Worm (Caenorhabditis elegans) whole organism, L1 larva: ENCODE measurements around the gene T23G7.3.
A peak's percentile ranks its signal among the peaks of the same experiment; 100 is the strongest.

ENCODE experiments used
- C16A3.4 ChIP-seq: fragments of 150-350 bp; optimal IDR thresholded peaks from 2 replicates; lab custom pipeline; 2014; ENCODE audit warnings: missing biosample characterization, missing genetic modification characterization
- F16B12.6 ChIP-seq: fragments of 150-350 bp; optimal IDR thresholded peaks from 2 replicates; lab custom pipeline; 2014; ENCODE audit warnings: missing biosample characterization, missing genetic modification characterization
- alr-1 ChIP-seq: fragments of 200-800 bp; sonication (Bioruptor generic); optimal IDR thresholded peaks from 2 replicates; lab custom pipeline; 2018; ENCODE audit warnings: borderline replicate concordance, mild to moderate bottlenecking, missing genetic modification characterization, missing compliant biosample characterization
- dsc-1 ChIP-seq: sonication (generic microtip); optimal IDR thresholded peaks from 2 replicates; lab custom pipeline; 2016; ENCODE audit warnings: mild to moderate bottlenecking, missing genetic modification characterization, missing compliant biosample characterization
- irx-1 ChIP-seq: sonication (generic microtip); optimal IDR thresholded peaks from 2 replicates; lab custom pipeline; 2016; ENCODE audit warnings: missing genetic modification characterization, missing compliant biosample characterization
- lin-35 ChIP-seq, 2 experiments: fragments of 150-350 bp; optimal IDR thresholded peaks; 2 replicates each; lab custom pipeline; 2014; ENCODE audit warnings: missing biosample characterization in 2 of 2, missing genetic modification characterization in 2 of 2, missing genetic modification reagents in 2 of 2
- mef-2 ChIP-seq: fragments of 150-350 bp; optimal IDR thresholded peaks from 2 replicates; lab custom pipeline; 2014; ENCODE audit warnings: missing biosample characterization, missing genetic modification characterization
- nhr-11 ChIP-seq: fragments of 150-350 bp; optimal IDR thresholded peaks from 2 replicates; lab custom pipeline; 2014; ENCODE audit warnings: missing biosample characterization, missing genetic modification characterization
- nhr-12 ChIP-seq: sonication (generic microtip); optimal IDR thresholded peaks from 2 replicates; lab custom pipeline; 2017; ENCODE audit warnings: missing biosample characterization, missing genetic modification characterization
- pqm-1 ChIP-seq: sonication (generic microtip); optimal IDR thresholded peaks from 3 replicates; lab custom pipeline; 2017; ENCODE audit warnings: missing biosample characterization, missing genetic modification characterization
- snu-23 ChIP-seq: sonication (generic microtip); optimal IDR thresholded peaks from 2 replicates; lab custom pipeline; 2016; ENCODE audit warnings: missing genetic modification characterization, missing compliant biosample characterization
- tlp-1 ChIP-seq: fragments of 150-350 bp; optimal IDR thresholded peaks from 2 replicates; lab custom pipeline; 2014; ENCODE audit warnings: missing biosample characterization, missing genetic modification characterization
- unc-62 ChIP-seq: fragments of 150-350 bp; optimal IDR thresholded peaks from 2 replicates; lab custom pipeline; 2014; ENCODE audit warnings: missing biosample characterization, missing genetic modification reagents, missing genetic modification characterization
- zag-1 ChIP-seq: fragments of 150-350 bp; optimal IDR thresholded peaks from 2 replicates; lab custom pipeline; 2014; ENCODE audit warnings: missing biosample characterization, missing genetic modification characterization
- ztf-4 ChIP-seq: fragments of 150-350 bp; optimal IDR thresholded peaks from 2 replicates; lab custom pipeline; 2014; ENCODE audit warnings: missing biosample characterization, missing genetic modification characterization

Gene T23G7.3

DNA sequence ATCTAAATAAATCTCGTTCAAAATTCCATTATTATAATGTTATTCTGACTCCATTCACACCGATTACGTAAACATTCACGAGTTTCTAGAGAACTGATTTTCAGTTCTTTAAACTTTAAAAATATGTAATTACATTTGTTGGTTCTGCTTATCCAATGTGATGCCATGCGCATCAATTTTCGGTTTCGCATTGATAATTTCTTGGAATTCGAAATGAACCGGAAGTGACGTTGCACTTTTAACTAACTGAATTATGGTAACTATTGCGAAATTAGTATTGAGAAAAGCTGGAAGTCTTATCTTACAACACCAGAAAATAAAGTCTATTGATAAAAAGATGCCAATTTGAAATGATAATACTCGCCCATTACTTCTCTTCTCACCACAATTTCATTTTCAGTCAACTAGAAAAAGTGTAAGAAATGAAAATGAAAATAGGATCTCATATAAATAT lies 49.8 kb downstream of the T23G7.3 start (continued):
- TF ChIP-seq ztf-4 (tag; lab: Kevin White, UChicago): peak; percentile 53
- TF ChIP-seq mef-2: no peak
- no peak for TF ChIP-seq irx-1
- TF ChIP-seq F16B12.6: no peak
- TF ChIP-seq nhr-11 (tag; lab: Kevin White, UChicago): peak; percentile 69
- TF ChIP-seq unc-62 (GFP tag; lab: Kevin White, UChicago): no peak
- no peak for TF ChIP-seq alr-1 (tag; lab: Kevin White, UChicago)
- TF ChIP-seq zag-1 (tag; lab: Kevin White, UChicago): no peak
- TF ChIP-seq nhr-12 (tag; lab: Kevin White, UChicago): no peak
- no peak for TF ChIP-seq C16A3.4 (tag; lab: Kevin White, UChicago)

DNA sequence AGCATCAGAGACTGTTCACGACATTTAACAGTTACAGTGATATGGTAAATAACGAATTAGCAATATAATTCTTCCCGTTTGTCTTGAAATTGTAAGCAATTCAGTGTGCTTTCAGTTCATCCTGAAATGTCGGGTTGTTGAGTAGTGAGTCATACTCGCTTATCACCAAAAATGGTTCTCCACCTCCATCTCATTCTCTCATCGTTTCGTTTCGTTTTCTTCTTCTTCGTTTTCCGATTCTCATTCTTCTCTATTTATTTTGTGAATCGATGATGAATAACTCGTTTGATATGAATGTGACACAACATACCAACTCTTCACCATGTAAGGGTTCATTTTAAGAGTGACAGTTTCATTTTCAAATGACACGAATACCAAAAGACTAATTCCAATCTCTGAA lies 51.2 kb downstream of the T23G7.3 start:
- no peak for TF ChIP-seq tlp-1 (tag; lab: Kevin White, UChicago)
- TF ChIP-seq pqm-1 (tag; lab: Kevin White, UChicago): no peak
- TF ChIP-seq dsc-1 (tag; lab: Kevin White, UChicago): no peak
- peak in 1 of 2 experiments; percentile 42 for TF ChIP-seq lin-35 (GFP tag; optimal IDR thresholded peaks at IDR 0.05; lab: Kevin White, UChicago)
- TF ChIP-seq snu-23 (GFP tag; lab: Kevin White, UChicago): no peak
- TF ChIP-seq, all 84 proteins: peak for 1
